Worm (Caenorhabditis elegans): ENCODE results near the gene H01M10.1.

H01M10.1 gene

ce11 chrX:2583135-2583683, 2.8 kb upstream of the H01M10.1 start:
- no peak for TF ChIP-seq med-1 (GFP tag; optimal IDR thresholded peaks at IDR 0.05; ENCODE audit: insufficient read depth)
- peak; percentile 46; the same call in 1 of the 2 replicates for TF ChIP-seq ztf-29 (GFP tag; IDR thresholded peaks at IDR 0.05)
- 0 out of 2 replicates have a peak, but pooled peaks have one; percentile 57 for TF ChIP-seq flt-1 (GFP tag; IDR thresholded peaks at IDR 0.05)

DNA sequence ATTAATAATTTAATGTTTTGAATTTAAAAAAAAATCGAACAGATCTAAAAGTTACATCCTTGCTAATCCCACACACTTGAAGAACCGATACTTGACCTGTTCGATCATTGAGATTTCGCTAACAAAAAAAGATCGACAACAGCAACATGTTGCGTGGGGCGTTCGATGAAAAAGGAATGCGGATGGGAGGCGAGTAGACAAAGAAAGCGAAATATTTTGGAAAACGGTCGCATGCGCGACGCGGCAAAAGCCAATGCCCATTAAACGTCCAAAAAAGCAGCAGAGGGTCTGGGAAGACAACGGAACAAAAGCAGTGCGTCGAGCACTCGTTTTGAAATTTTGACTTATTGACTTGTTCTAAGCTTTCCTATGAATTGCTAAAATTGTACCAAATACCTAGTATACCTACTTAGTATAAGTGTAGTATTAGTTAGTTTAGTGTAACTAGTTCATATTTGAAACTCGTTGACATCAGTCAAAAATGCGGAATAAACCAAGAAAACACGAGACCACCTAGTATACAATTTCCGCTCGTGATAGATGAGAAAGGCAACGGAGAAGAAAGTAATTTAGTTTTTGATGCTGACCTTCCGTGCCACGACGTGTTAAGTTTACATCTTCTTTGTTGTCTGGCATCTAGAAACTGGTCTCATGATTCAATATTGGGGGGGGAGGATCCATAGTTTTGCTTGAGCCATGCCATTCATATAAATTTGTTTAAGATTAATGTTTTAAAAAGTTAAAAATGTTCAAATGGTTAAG, 1.6 kb upstream of the H01M10.1 start:
- TF ChIP-seq klf-2 (GFP tag; conservative IDR thresholded peaks at IDR 0.05), result no peak
- TF ChIP-seq ztf-23 (GFP tag; IDR thresholded peaks at IDR 0.05), result no peak
- no peak for TF ChIP-seq tab-1 (GFP tag; IDR thresholded peaks at IDR 0.05)
- no peak for TF ChIP-seq T22C8.4 (GFP tag; IDR thresholded peaks at IDR 0.05)
- TF ChIP-seq med-1 (GFP tag; optimal IDR thresholded peaks at IDR 0.05; ENCODE audit: insufficient read depth), result no peak
- no peak for TF ChIP-seq flt-1 (GFP tag; IDR thresholded peaks at IDR 0.05)
- no peak for TF ChIP-seq ztf-29 (GFP tag; IDR thresholded peaks at IDR 0.05)
- TF ChIP-seq cog-1 (tag; optimal IDR thresholded peaks at IDR 0.05), result no peak
- no peak for TF ChIP-seq ref-1 (GFP tag; conservative IDR thresholded peaks at IDR 0.05)

DNA sequence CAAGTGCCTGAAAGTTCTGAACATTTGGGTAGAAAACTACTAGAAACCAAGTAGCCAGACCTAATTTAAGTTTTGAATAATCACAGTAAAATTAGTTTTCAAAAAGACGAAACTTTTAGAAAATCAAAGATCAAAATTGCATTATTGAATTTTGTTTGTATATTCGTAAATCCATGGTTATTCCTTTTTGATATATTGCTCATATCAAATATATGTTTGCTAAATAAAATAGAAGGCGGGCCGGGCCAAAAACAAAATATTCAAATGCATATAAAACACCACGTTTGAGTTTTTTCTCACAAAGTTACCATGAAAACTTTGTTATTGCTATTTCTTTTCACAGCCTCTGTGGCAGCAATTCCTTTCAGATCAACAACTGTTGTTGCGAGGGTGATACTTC, 2.9 kb downstream of the H01M10.1 start, which contains the start of gene ttr-42:
ttr-42 (plus strand) TSS at position 301 of the 400 bp plus-strand sequence.
- TF ChIP-seq ztf-29 (GFP tag; IDR thresholded peaks at IDR 0.05), result no peak
- TF ChIP-seq med-1 (GFP tag; optimal IDR thresholded peaks at IDR 0.05; ENCODE audit: insufficient read depth), result no peak
- no peak for TF ChIP-seq klf-2 (GFP tag; conservative IDR thresholded peaks at IDR 0.05)
- TF ChIP-seq ref-1 (GFP tag; conservative IDR thresholded peaks at IDR 0.05), result no peak
- no peak for TF ChIP-seq cog-1 (tag; optimal IDR thresholded peaks at IDR 0.05)
- TF ChIP-seq flt-1 (GFP tag; IDR thresholded peaks at IDR 0.05), result no peak
- no peak for TF ChIP-seq tab-1 (GFP tag; IDR thresholded peaks at IDR 0.05)
- no peak for TF ChIP-seq ztf-23 (GFP tag; IDR thresholded peaks at IDR 0.05)
- TF ChIP-seq T22C8.4 (GFP tag; IDR thresholded peaks at IDR 0.05), result no peak

- TF ChIP-seq med-1 (GFP tag; optimal IDR thresholded peaks at IDR 0.05; ENCODE audit: insufficient read depth) (no peak), tab-1 (GFP tag; IDR thresholded peaks at IDR 0.05) (no peak), flt-1 (GFP tag; IDR thresholded peaks at IDR 0.05) (no peak), ztf-29 (GFP tag; IDR thresholded peaks at IDR 0.05) (no peak)
Measured at ce11 chrX:2572646-2573149, 7.7 kb downstream of the H01M10.1 start, which contains the start of the genes ccd-5 and F52H2.1. ccd-5 (minus strand) TSS chrX:2572653. F52H2.1 (plus strand) TSS chrX:2573099.

ce11 chrX:2569040-2569439, 11.3 kb downstream of the H01M10.1 start:
- TF ChIP-seq tab-1 (GFP tag; IDR thresholded peaks at IDR 0.05), result no peak
- no peak for TF ChIP-seq ref-1 (GFP tag; conservative IDR thresholded peaks at IDR 0.05)
- no peak for TF ChIP-seq ztf-23 (GFP tag; IDR thresholded peaks at IDR 0.05)
- TF ChIP-seq med-1 (GFP tag; optimal IDR thresholded peaks at IDR 0.05; ENCODE audit: insufficient read depth), result no peak
- TF ChIP-seq ztf-29 (GFP tag; IDR thresholded peaks at IDR 0.05), result no peak
- TF ChIP-seq T22C8.4 (GFP tag; IDR thresholded peaks at IDR 0.05), result no peak
- no peak for TF ChIP-seq cog-1 (tag; optimal IDR thresholded peaks at IDR 0.05)
- no peak for TF ChIP-seq flt-1 (GFP tag; IDR thresholded peaks at IDR 0.05)
- TF ChIP-seq klf-2 (GFP tag; conservative IDR thresholded peaks at IDR 0.05), result no peak

DNA sequence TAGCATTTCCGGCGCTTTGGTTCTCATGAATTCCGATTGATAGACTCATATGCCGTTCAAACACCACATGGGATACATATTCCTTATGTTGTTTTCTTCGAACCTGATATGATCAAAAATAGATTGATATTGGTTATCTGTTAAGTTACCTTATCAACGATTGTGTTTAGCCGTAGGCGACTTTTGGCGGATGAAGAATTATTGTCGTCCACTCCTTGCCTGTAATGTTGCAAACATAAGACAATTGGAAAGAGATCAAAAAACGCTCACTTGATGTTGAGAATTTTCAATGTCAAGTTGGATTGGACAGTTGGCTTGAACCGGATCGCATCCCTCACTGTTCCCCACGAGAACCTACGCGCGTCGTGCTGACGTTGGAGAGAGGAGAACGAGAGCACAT, 12.6 kb downstream of the H01M10.1 start:
- TF ChIP-seq T22C8.4 (GFP tag; IDR thresholded peaks at IDR 0.05) (no peak), med-1 (GFP tag; optimal IDR thresholded peaks at IDR 0.05; ENCODE audit: insufficient read depth) (no peak), cog-1 (tag; optimal IDR thresholded peaks at IDR 0.05) (no peak), ztf-29 (GFP tag; IDR thresholded peaks at IDR 0.05) (no peak), klf-2 (GFP tag; conservative IDR thresholded peaks at IDR 0.05) (no peak), ref-1 (GFP tag; conservative IDR thresholded peaks at IDR 0.05) (no peak), tab-1 (GFP tag; IDR thresholded peaks at IDR 0.05) (no peak), flt-1 (GFP tag; IDR thresholded peaks at IDR 0.05) (no peak), ztf-23 (GFP tag; IDR thresholded peaks at IDR 0.05) (no peak)

DNA sequence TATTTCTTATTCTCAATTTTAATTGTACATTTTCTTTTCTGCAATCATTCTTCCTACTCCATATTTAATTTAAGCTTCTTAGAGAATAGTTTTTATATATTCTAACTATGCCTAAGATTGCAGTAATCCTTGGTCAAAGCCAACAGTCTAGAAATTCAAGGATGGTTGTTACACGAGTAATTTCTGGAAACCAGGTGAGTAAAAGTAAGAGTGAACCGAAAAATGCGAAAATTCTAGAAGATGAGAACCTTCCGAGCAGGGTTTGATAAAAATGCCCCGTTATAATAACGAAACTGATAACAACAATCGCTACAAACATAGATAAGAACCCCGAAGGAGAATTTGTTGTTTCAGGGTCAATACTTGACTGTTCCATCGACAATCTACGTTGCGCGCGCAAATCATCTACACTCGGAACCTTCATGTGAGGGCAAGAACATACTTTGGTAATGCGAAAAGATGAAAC, 15.0 kb downstream of the H01M10.1 start, which contains the start of gene F52H2.15:
F52H2.15 (plus strand) TSS at position 51 of the 466 bp plus-strand sequence.
- TF ChIP-seq med-1 (GFP tag; optimal IDR thresholded peaks at IDR 0.05; ENCODE audit: insufficient read depth) (no peak), klf-2 (GFP tag; conservative IDR thresholded peaks at IDR 0.05) (no peak), ztf-29 (GFP tag; IDR thresholded peaks at IDR 0.05) (no peak), cog-1 (tag; optimal IDR thresholded peaks at IDR 0.05) (no peak)

- TF ChIP-seq cog-1 (tag; optimal IDR thresholded peaks at IDR 0.05) (no peak), klf-2 (GFP tag; conservative IDR thresholded peaks at IDR 0.05) (no peak), flt-1 (GFP tag; IDR thresholded peaks at IDR 0.05) (no peak), ztf-23 (GFP tag; IDR thresholded peaks at IDR 0.05) (no peak), tab-1 (GFP tag; IDR thresholded peaks at IDR 0.05) (no peak), ref-1 (GFP tag; conservative IDR thresholded peaks at IDR 0.05) (no peak), ztf-29 (GFP tag; IDR thresholded peaks at IDR 0.05) (no peak), T22C8.4 (GFP tag; IDR thresholded peaks at IDR 0.05) (no peak), med-1 (GFP tag; optimal IDR thresholded peaks at IDR 0.05; ENCODE audit: insufficient read depth) (no peak)
Measured at ce11 chrX:2564047-2564446, 16.3 kb downstream of the H01M10.1 start, which contains the start of gene dhcr-24. dhcr-24 (minus strand) TSS chrX:2564147.

- TF ChIP-seq klf-2 (GFP tag; conservative IDR thresholded peaks at IDR 0.05) (no peak), T22C8.4 (GFP tag; IDR thresholded peaks at IDR 0.05) (no peak), flt-1 (GFP tag; IDR thresholded peaks at IDR 0.05) (no peak), ztf-29 (GFP tag; IDR thresholded peaks at IDR 0.05) (no peak), tab-1 (GFP tag; IDR thresholded peaks at IDR 0.05) (no peak), med-1 (GFP tag; optimal IDR thresholded peaks at IDR 0.05; ENCODE audit: insufficient read depth) (no peak), ztf-23 (GFP tag; IDR thresholded peaks at IDR 0.05) (no peak), ref-1 (GFP tag; conservative IDR thresholded peaks at IDR 0.05) (no peak), cog-1 (tag; optimal IDR thresholded peaks at IDR 0.05) (no peak)
Measured at ce11 chrX:2559979-2560378, 20.4 kb downstream of the H01M10.1 start, which contains the start of gene F52H2.5. F52H2.5 (minus strand) TSS chrX:2560079.
